Fruit fly (Drosophila melanogaster) whole organism, embryonic: ENCODE measurements around the gene MED15.
A peak's percentile ranks its signal among the peaks of the same experiment; 100 is the strongest.

Source experiments
- Adf1 ChIP-seq: fragments of 200-800 bp; sonication (Bioruptor generic); IDR thresholded peaks from 2 replicates; pipeline ENCODE4 v1.3.6; 2022; ENCODE audit warnings: missing biosample characterization, missing genetic modification characterization
- Atf3 ChIP-seq: fragments of 200-800 bp; sonication (Bioruptor generic); optimal IDR thresholded peaks from 3 replicates; lab custom pipeline; 2016; ENCODE audit warnings: missing biosample characterization, missing genetic modification characterization
- CG10209 ChIP-seq: fragments of 200-800 bp; sonication (Bioruptor generic); optimal IDR thresholded peaks from 3 replicates; lab custom pipeline; 2017; ENCODE audit warnings: missing biosample characterization, mild to moderate bottlenecking, missing genetic modification characterization, missing genetic modification reagents
- CG10321 ChIP-seq: fragments of 200-800 bp; sonication (Bioruptor generic); IDR thresholded peaks from 2 replicates; pipeline ENCODE4 v1.3.6; 2022; ENCODE audit warnings: missing biosample characterization, missing genetic modification characterization
- CG11398 ChIP-seq: fragments of 200-800 bp; sonication (Bioruptor generic); optimal IDR thresholded peaks from 2 replicates; lab custom pipeline; 2016; ENCODE audit warnings: missing biosample characterization, missing genetic modification characterization
- CG12071 ChIP-seq: fragments of 200-800 bp; sonication (Bioruptor generic); optimal IDR thresholded peaks from 3 replicates; lab custom pipeline; 2018; ENCODE audit warnings: missing biosample characterization, mild to moderate bottlenecking, missing genetic modification characterization
- CG12104 ChIP-seq: fragments of 200-800 bp; sonication (Bioruptor generic); optimal IDR thresholded peaks from 3 replicates; lab custom pipeline; 2016; ENCODE audit warnings: missing biosample characterization, missing genetic modification characterization
- CG13624 ChIP-seq: fragments of 200-800 bp; sonication (Bioruptor generic); optimal IDR thresholded peaks from 2 replicates; lab custom pipeline; 2016; ENCODE audit warnings: missing biosample characterization, missing genetic modification characterization
- CG14860 ChIP-seq: fragments of 200-800 bp; sonication (Bioruptor generic); IDR thresholded peaks from 3 replicates; pipeline ENCODE4 v1.3.6; 2022; ENCODE audit warnings: missing biosample characterization, missing genetic modification characterization; ENCODE audit not compliant: partially characterized antibody
- CG16813 ChIP-seq: fragments of 200-800 bp; sonication (Bioruptor generic); IDR thresholded peaks from 3 replicates; pipeline ENCODE4 v1.3.6; 2022; ENCODE audit warnings: missing biosample characterization, missing genetic modification characterization; ENCODE audit not compliant: partially characterized antibody
- CG16815 ChIP-seq: fragments of 200-800 bp; sonication (Bioruptor generic); optimal IDR thresholded peaks from 3 replicates; lab custom pipeline; 2017; ENCODE audit warnings: missing biosample characterization, mild to moderate bottlenecking, missing genetic modification characterization
- CG17829 ChIP-seq: fragments of 200-800 bp; optimal IDR thresholded peaks from 2 replicates; lab custom pipeline; 2019; ENCODE audit warnings: missing biosample characterization, mild to moderate bottlenecking, missing genetic modification characterization, moderate library complexity
- CG18476 ChIP-seq: fragments of 200-800 bp; sonication (Bioruptor generic); optimal IDR thresholded peaks from 2 replicates; lab custom pipeline; 2016; ENCODE audit warnings: missing biosample characterization, mild to moderate bottlenecking, missing genetic modification characterization
- CG2120 ChIP-seq: fragments of 200-800 bp; sonication (Bioruptor generic); optimal IDR thresholded peaks from 3 replicates; lab custom pipeline; 2016; ENCODE audit warnings: missing biosample characterization, missing genetic modification characterization
- CG33213 ChIP-seq: fragments of 200-800 bp; sonication (Bioruptor generic); optimal IDR thresholded peaks from 3 replicates; lab custom pipeline; 2016; ENCODE audit warnings: missing biosample characterization, missing genetic modification characterization
- CG34376 ChIP-seq: fragments of 200-800 bp; sonication (Bioruptor generic); optimal IDR thresholded peaks from 2 replicates; lab custom pipeline; 2018; ENCODE audit warnings: missing biosample characterization, mild to moderate bottlenecking, missing genetic modification characterization
- CG3995 ChIP-seq: fragments of 200-800 bp; sonication (Bioruptor generic); optimal IDR thresholded peaks from 3 replicates; lab custom pipeline; 2016; ENCODE audit warnings: missing biosample characterization, missing genetic modification characterization
- CG4617 ChIP-seq: fragments of 200-800 bp; sonication (Bioruptor generic); optimal IDR thresholded peaks from 3 replicates; lab custom pipeline; 2016; ENCODE audit warnings: missing biosample characterization, missing genetic modification characterization, borderline replicate concordance
- CG5953 ChIP-seq: fragments of 200-800 bp; sonication (Bioruptor generic); IDR thresholded peaks from 2 replicates; pipeline ENCODE4 v1.3.6; 2022; ENCODE audit warnings: missing biosample characterization, missing genetic modification characterization
- CG7271 ChIP-seq: fragments of 200-800 bp; sonication (Bioruptor generic); optimal IDR thresholded peaks from 2 replicates; lab custom pipeline; 2018; ENCODE audit warnings: missing biosample characterization, mild to moderate bottlenecking, missing genetic modification characterization, moderate library complexity
- CG7839 ChIP-seq: fragments of 200-800 bp; sonication (Bioruptor generic); optimal IDR thresholded peaks from 3 replicates; lab custom pipeline; 2018; ENCODE audit warnings: missing biosample characterization, mild to moderate bottlenecking, missing genetic modification characterization, moderate library complexity
- CG7963 ChIP-seq: fragments of 200-800 bp; sonication (Bioruptor generic); IDR thresholded peaks from 3 replicates; pipeline ENCODE4 v1.3.6; 2022; ENCODE audit warnings: missing biosample characterization, missing genetic modification characterization; ENCODE audit not compliant: partially characterized antibody
- CG9932 ChIP-seq: fragments of 200-800 bp; sonication (Bioruptor generic); IDR thresholded peaks from 2 replicates; pipeline ENCODE4 v1.3.6; 2022; ENCODE audit warnings: missing biosample characterization, missing genetic modification characterization
- CrebB ChIP-seq: fragments of 200-800 bp; sonication (Bioruptor generic); optimal IDR thresholded peaks from 3 replicates; lab custom pipeline; 2018; ENCODE audit warnings: missing biosample characterization, mild to moderate bottlenecking, missing genetic modification characterization
- Dbx ChIP-seq: fragments of 200-800 bp; sonication (Bioruptor generic); IDR thresholded peaks from 3 replicates; pipeline ENCODE4 v1.3.6; 2022; ENCODE audit warnings: missing biosample characterization, missing genetic modification characterization
- Deaf1 ChIP-seq: fragments of 200-800 bp; optimal IDR thresholded peaks from 3 replicates; lab custom pipeline; 2019; ENCODE audit warnings: missing biosample characterization, mild to moderate bottlenecking, missing genetic modification characterization, moderate library complexity
- Dip2 ChIP-seq: fragments of 200-800 bp; sonication (Bioruptor generic); IDR thresholded peaks from 2 replicates; pipeline ENCODE4 v1.3.6; 2022; ENCODE audit warnings: missing biosample characterization, missing genetic modification characterization
- HmgZ ChIP-seq: fragments of 200-800 bp; sonication (Bioruptor generic); optimal IDR thresholded peaks from 2 replicates; lab custom pipeline; 2018; ENCODE audit warnings: missing biosample characterization, mild to moderate bottlenecking, missing genetic modification characterization
- Mrtf ChIP-seq: fragments of 200-800 bp; sonication (Bioruptor generic); IDR thresholded peaks from 3 replicates; pipeline ENCODE4 v1.3.6; 2022; ENCODE audit warnings: missing biosample characterization, missing genetic modification characterization
- Nf-YA ChIP-seq: fragments of 200-800 bp; sonication (Bioruptor generic); IDR thresholded peaks from 2 replicates; pipeline ENCODE4 v1.3.6; 2022; ENCODE audit warnings: missing biosample characterization, missing genetic modification characterization
- Side ChIP-seq: fragments of 200-800 bp; sonication (Bioruptor generic); optimal IDR thresholded peaks from 2 replicates; lab custom pipeline; 2016; ENCODE audit warnings: missing biosample characterization, missing genetic modification characterization
- Spps ChIP-seq: fragments of 200-800 bp; sonication (Bioruptor generic); optimal IDR thresholded peaks from 2 replicates; lab custom pipeline; 2018; ENCODE audit warnings: missing biosample characterization, mild to moderate bottlenecking, missing genetic modification characterization
- YL-1 ChIP-seq: fragments of 200-800 bp; sonication (Bioruptor generic); optimal IDR thresholded peaks from 3 replicates; lab custom pipeline; 2017; ENCODE audit warnings: missing biosample characterization, mild to moderate bottlenecking, missing genetic modification characterization
- aop ChIP-seq: fragments of 200-800 bp; sonication (Bioruptor generic); IDR thresholded peaks from 2 replicates; pipeline ENCODE4 v1.3.6; 2022; ENCODE audit warnings: missing biosample characterization, missing genetic modification characterization
- bab2 ChIP-seq: fragments of 200-800 bp; sonication (Bioruptor generic); optimal IDR thresholded peaks from 2 replicates; lab custom pipeline; 2016; ENCODE audit warnings: missing biosample characterization, missing genetic modification characterization
- chn ChIP-seq: fragments of 200-800 bp; sonication (Bioruptor generic); optimal IDR thresholded peaks from 2 replicates; lab custom pipeline; 2016; ENCODE audit warnings: missing biosample characterization, missing genetic modification characterization
- disco-r ChIP-seq: fragments of 200-800 bp; sonication (Bioruptor generic); optimal IDR thresholded peaks from 2 replicates; lab custom pipeline; 2016; ENCODE audit warnings: missing biosample characterization, missing genetic modification characterization
- ewg ChIP-seq: fragments of 200-800 bp; sonication (Bioruptor generic); optimal IDR thresholded peaks from 3 replicates; lab custom pipeline; 2017; ENCODE audit warnings: mild to moderate bottlenecking, missing biosample characterization, missing genetic modification reagents, missing genetic modification characterization
- fru ChIP-seq: fragments of >200 bp; optimal IDR thresholded peaks from 2 replicates; lab custom pipeline; 2017
- gsb ChIP-seq: fragments of 200-800 bp; sonication (Bioruptor generic); IDR thresholded peaks from 2 replicates; pipeline ENCODE4 v1.3.6; 2022; ENCODE audit warnings: missing biosample characterization, missing genetic modification characterization
- h ChIP-seq: fragments of >200 bp; optimal IDR thresholded peaks from 2 replicates; lab custom pipeline; 2017
- hb ChIP-seq: fragments of 200-800 bp; sonication (Bioruptor generic); IDR thresholded peaks from 3 replicates; pipeline ENCODE4 v1.3.6; 2022; ENCODE audit warnings: missing biosample characterization, missing genetic modification characterization; ENCODE audit not compliant: partially characterized antibody
- her ChIP-seq: fragments of 200-800 bp; sonication (Bioruptor generic); optimal IDR thresholded peaks from 2 replicates; lab custom pipeline; 2016; ENCODE audit warnings: missing biosample characterization, missing genetic modification characterization
- hth ChIP-seq: fragments of >200 bp; optimal IDR thresholded peaks from 2 replicates; lab custom pipeline; 2017; ENCODE audit warnings: inconsistent platforms
- kah ChIP-seq: fragments of 200-800 bp; sonication (Bioruptor generic); optimal IDR thresholded peaks from 2 replicates; lab custom pipeline; 2018; ENCODE audit warnings: missing biosample characterization, mild to moderate bottlenecking, missing genetic modification characterization
- ken ChIP-seq: fragments of 200-800 bp; sonication (Bioruptor generic); IDR thresholded peaks from 3 replicates; pipeline ENCODE4 v1.3.6; 2022; ENCODE audit warnings: missing biosample characterization, missing genetic modification characterization
- nerfin-2 ChIP-seq: fragments of 200-800 bp; sonication (Bioruptor generic); IDR thresholded peaks from 2 replicates; pipeline ENCODE4 v1.3.6; 2022; ENCODE audit warnings: missing biosample characterization, missing genetic modification characterization; ENCODE audit not compliant: partially characterized antibody
- ro ChIP-seq: fragments of 200-800 bp; sonication (Bioruptor generic); IDR thresholded peaks from 2 replicates; pipeline ENCODE4 v1.3.6; 2022; ENCODE audit warnings: missing biosample characterization, missing genetic modification characterization
- sim ChIP-seq: fragments of 200-800 bp; sonication (Bioruptor generic); IDR thresholded peaks from 2 replicates; pipeline ENCODE4 v1.3.6; 2022; ENCODE audit warnings: missing biosample characterization, missing genetic modification characterization
- tup ChIP-seq: fragments of 200-800 bp; sonication (Bioruptor generic); optimal IDR thresholded peaks from 2 replicates; lab custom pipeline; 2016; ENCODE audit warnings: missing biosample characterization, mild to moderate bottlenecking, missing genetic modification characterization, moderate library complexity
- z ChIP-seq: fragments of 200-800 bp; sonication (Bioruptor generic); IDR thresholded peaks from 3 replicates; pipeline ENCODE4 v1.3.6; 2022; ENCODE audit warnings: missing biosample characterization, missing genetic modification characterization

The MED15 gene

dm6 chr2L:441927-442691 lies 30.7 kb upstream of the MED15 start (continued):
- no peak for TF ChIP-seq YL-1 (GFP tag; lab: Kevin White, UChicago)
- peak; percentile 84 for TF ChIP-seq Side
- no peak for TF ChIP-seq CG4617
- TF ChIP-seq chn (GFP tag; lab: Kevin White, UChicago): peak; percentile 90
- peak; percentile 31 for TF ChIP-seq kah (GFP tag; lab: Kevin White, UChicago)
- TF ChIP-seq CG2120 (GFP tag; lab: Kevin White, UChicago): no peak
- TF ChIP-seq ewg (GFP tag; lab: Kevin White, UChicago): peak; percentile 75
- peak; percentile 70 for TF ChIP-seq sim
- TF ChIP-seq h (lab: Kevin White, UChicago): no peak
- TF ChIP-seq CG13624 (GFP tag; lab: Kevin White, UChicago): no peak
- TF ChIP-seq CG9932: no peak
- TF ChIP-seq CG11398 (GFP tag; lab: Kevin White, UChicago): peak; percentile 64
- TF ChIP-seq Dbx (GFP tag; lab: Robert Waterston, UW): no peak
- TF ChIP-seq Spps (tag; lab: Kevin White, UChicago): peak; percentile 81
- TF ChIP-seq ken: peak; percentile 91
- TF ChIP-seq fru: no peak
- TF ChIP-seq CG12071 (GFP tag; lab: Kevin White, UChicago): peak; percentile 73
- peak; percentile 59; the same call in 2 of the 3 replicates for TF ChIP-seq Mrtf (GFP tag; lab: Robert Waterston, UW)
- TF ChIP-seq hb: no peak
- TF ChIP-seq CG12104 (GFP tag; lab: Kevin White, UChicago): peak; percentile 32
- TF ChIP-seq CG18476 (GFP tag; lab: Kevin White, UChicago): peak; percentile 53
- TF ChIP-seq nerfin-2 (GFP tag; lab: Robert Waterston, UW): no peak
- TF ChIP-seq Atf3 (GFP tag; lab: Kevin White, UChicago): peak; percentile 84
- TF ChIP-seq disco-r (GFP tag; lab: Kevin White, UChicago): no peak
- TF ChIP-seq Adf1 (GFP tag; lab: Robert Waterston, UW): no peak
- TF ChIP-seq CG10321: no peak; the same call in 1 of the 2 replicates
- peak; percentile 59 for TF ChIP-seq tup (GFP tag; lab: Kevin White, UChicago)
- no peak; the same call in 1 of the 2 replicates for TF ChIP-seq Dip2 (GFP tag; lab: Robert Waterston, UW)
- peak; percentile 78 for TF ChIP-seq CG16815
- TF ChIP-seq CG5953 (GFP tag; lab: Robert Waterston, UW): peak; percentile 92
- peak; percentile 77 for TF ChIP-seq her (GFP tag; lab: Kevin White, UChicago)
- TF ChIP-seq gsb (GFP tag; lab: Robert Waterston, UW): no peak; the same call in 1 of the 2 replicates
- TF ChIP-seq ro (GFP tag; lab: Robert Waterston, UW): peak; percentile 62; the same call in 1 of the 2 replicates
- TF ChIP-seq CG7963 (GFP tag; lab: Robert Waterston, UW): no peak
- peak; percentile 82 for TF ChIP-seq CG7839
- no peak for TF ChIP-seq hth
- peak; percentile 8 for TF ChIP-seq HmgZ (tag; lab: Kevin White, UChicago)
- TF ChIP-seq CG17829 (tag; lab: Kevin White, UChicago): peak; percentile 91
- TF ChIP-seq bab2 (GFP tag; lab: Kevin White, UChicago): peak; percentile 78
- TF ChIP-seq Nf-YA (GFP tag; lab: Robert Waterston, UW): peak; percentile 71
- peak; percentile 37 for TF ChIP-seq CG7271 (tag; lab: Kevin White, UChicago)
- TF ChIP-seq CG16813 (GFP tag; lab: Robert Waterston, UW): no peak
- no peak for TF ChIP-seq CG3995 (GFP tag; lab: Kevin White, UChicago)
- TF ChIP-seq CG14860: no peak
- TF ChIP-seq Deaf1: peak; percentile 24
- TF ChIP-seq aop (GFP tag; lab: Robert Waterston, UW): peak; percentile 74
- TF ChIP-seq CG33213 (GFP tag; lab: Kevin White, UChicago): peak; percentile 67
- peak; percentile 42 for TF ChIP-seq CrebB (tag; lab: Kevin White, UChicago)
- peak; percentile 79 for TF ChIP-seq CG10209 (GFP tag; lab: Kevin White, UChicago)
- no peak for TF ChIP-seq CG34376 (GFP tag; lab: Kevin White, UChicago)
- TF ChIP-seq z (GFP tag; lab: Robert Waterston, UW): peak; percentile 22; the same call in 1 of the 3 replicates
